Worm (Caenorhabditis elegans) whole organism, young adult: Measurements from ENCODE around the gene C34D4.10.

Source experiments
- ama-1 ChIP-seq, 3 experiments: fragments of 150-350 bp in 1 of 3; sonication (generic microtip) in 2 of 3; optimal IDR thresholded peaks; 2 replicates each; lab custom pipeline; 2014 to 2018; ENCODE audit warnings: missing biosample characterization in 2 of 3, missing genetic modification characterization in 2 of 3, missing genetic modification reagents in 2 of 3
- ceh-79 ChIP-seq: sonication (generic microtip); optimal IDR thresholded peaks from 2 replicates; lab custom pipeline; 2017; ENCODE audit warnings: mild to moderate bottlenecking, missing genetic modification characterization, missing compliant biosample characterization
- ets-4 ChIP-seq: fragments of 200-800 bp; sonication (Bioruptor generic); optimal IDR thresholded peaks from 2 replicates; lab custom pipeline; 2018; ENCODE audit warnings: mild to moderate bottlenecking, missing genetic modification characterization, missing compliant biosample characterization
- lin-26 ChIP-seq: fragments of 200-800 bp; sonication (Bioruptor generic); IDR thresholded peaks from 2 replicates; pipeline ENCODE4 v1.3.6; 2022; ENCODE audit warnings: missing genetic modification reagents, missing genetic modification characterization, missing compliant biosample characterization
- madf-10 ChIP-seq: sonication (generic microtip); optimal IDR thresholded peaks from 2 replicates; lab custom pipeline; 2016; ENCODE audit warnings: mild to moderate bottlenecking, missing genetic modification characterization, missing compliant biosample characterization
- madf-8 ChIP-seq: fragments of 200-800 bp; sonication (Bioruptor generic); conservative IDR thresholded peaks from 2 replicates; pipeline ENCODE4 v1.3.6; 2022; ENCODE audit warnings: missing genetic modification reagents, missing genetic modification characterization, missing compliant biosample characterization
- somi-1 ChIP-seq: fragments of 200-800 bp; sonication (Bioruptor generic); optimal IDR thresholded peaks from 2 replicates; lab custom pipeline; 2018; ENCODE audit warnings: mild to moderate bottlenecking, missing genetic modification characterization, missing compliant biosample characterization
- tbp1 ChIP-seq: fragments of 200-800 bp; sonication (Bioruptor generic); optimal IDR thresholded peaks from 2 replicates; lab custom pipeline; 2018; ENCODE audit warnings: mild to moderate bottlenecking, missing genetic modification characterization, missing compliant biosample characterization

- TF ChIP-seq madf-10 (tag; lab: Kevin White, UChicago): no peak
- TF ChIP-seq ama-1 (optimal IDR thresholded peaks at IDR 0.05; lab: Kevin White, UChicago): no peak
- no peak for TF ChIP-seq ama-1 (GFP tag; optimal IDR thresholded peaks at IDR 0.05; lab: Kevin White, UChicago)
- TF ChIP-seq somi-1 (GFP tag; lab: Kevin White, UChicago): no peak
- TF ChIP-seq ets-4: no peak
- no peak for TF ChIP-seq ceh-79 (tag; lab: Kevin White, UChicago)
- no peak for TF ChIP-seq lin-26
- no peak for TF ChIP-seq madf-8 (GFP tag; lab: Robert Waterston, UW)
- no peak for TF ChIP-seq tbp1 (GFP tag; lab: Kevin White, UChicago)
These were observed 44.5 kb upstream of the C34D4.10 start, which contains the start of gene rpc-1 for ce11 chrIV:7165723-7166122.
